Worm (Caenorhabditis elegans) whole organism, young adult: Measurements from ENCODE around the gene B0244.15.

Source experiments
- D2030.7 ChIP-seq: fragments of 200-800 bp; sonication (Bioruptor generic); IDR thresholded peaks from 2 replicates; pipeline ENCODE4 v1.3.6; 2022; ENCODE audit warnings: missing genetic modification reagents, missing genetic modification characterization, missing compliant biosample characterization
- F10E7.11 ChIP-seq: sonication (generic microtip); optimal IDR thresholded peaks from 2 replicates; lab custom pipeline; 2017; ENCODE audit warnings: mild to moderate bottlenecking, missing genetic modification characterization, moderate library complexity, missing compliant biosample characterization
- F22D6.2 ChIP-seq: sonication (generic microtip); optimal IDR thresholded peaks from 2 replicates; lab custom pipeline; 2016; ENCODE audit warnings: mild to moderate bottlenecking, missing genetic modification characterization, missing compliant biosample characterization
- F33H1.4 ChIP-seq: fragments of 200-800 bp; sonication (Bioruptor generic); IDR thresholded peaks from 2 replicates; pipeline ENCODE4 v1.3.6; 2022; ENCODE audit warnings: missing genetic modification reagents, missing genetic modification characterization, missing compliant biosample characterization
- F37B4.10 ChIP-seq: fragments of 200-800 bp; sonication (Bioruptor generic); IDR thresholded peaks from 2 replicates; pipeline ENCODE4 v1.3.6; 2022; ENCODE audit warnings: missing genetic modification characterization, missing compliant biosample characterization
- F39B2.1 ChIP-seq: fragments of 200-800 bp; sonication (Bioruptor generic); IDR thresholded peaks from 2 replicates; pipeline ENCODE4 v1.3.6; 2022; ENCODE audit warnings: missing genetic modification reagents, missing genetic modification characterization, missing compliant biosample characterization
- F52B5.7 ChIP-seq: sonication (generic microtip); optimal IDR thresholded peaks from 2 replicates; lab custom pipeline; 2016; ENCODE audit warnings: mild to moderate bottlenecking, missing genetic modification characterization, missing compliant biosample characterization
- Y53F4B.3 ChIP-seq: fragments of 200-800 bp; sonication (Bioruptor generic); IDR thresholded peaks from 2 replicates; pipeline ENCODE4 v1.3.6; 2022; ENCODE audit warnings: missing genetic modification reagents, missing genetic modification characterization, missing compliant biosample characterization
- Y53G8AR.9 ChIP-seq: fragments of 200-800 bp; sonication (Bioruptor generic); conservative IDR thresholded peaks from 2 replicates; pipeline ENCODE4 v1.3.6; 2022; ENCODE audit warnings: missing genetic modification reagents, missing genetic modification characterization, missing compliant biosample characterization
- ama-1 ChIP-seq, 3 experiments: fragments of 150-350 bp in 1 of 3; sonication (generic microtip) in 2 of 3; optimal IDR thresholded peaks; 2 replicates each; lab custom pipeline; 2014 to 2018; ENCODE audit warnings: missing biosample characterization in 2 of 3, missing genetic modification characterization in 2 of 3, missing genetic modification reagents in 2 of 3
- atf-7 ChIP-seq: sonication (generic microtip); optimal IDR thresholded peaks from 2 replicates; lab custom pipeline; 2017; ENCODE audit warnings: mild to moderate bottlenecking, missing genetic modification characterization, missing compliant biosample characterization
- attf-3 ChIP-seq: fragments of 200-800 bp; sonication (Bioruptor generic); conservative IDR thresholded peaks from 2 replicates; pipeline ENCODE4 v1.3.6; 2022; ENCODE audit warnings: missing genetic modification reagents, missing genetic modification characterization, missing compliant biosample characterization
- bed-2 ChIP-seq: fragments of 200-800 bp; sonication (Bioruptor generic); IDR thresholded peaks from 2 replicates; pipeline ENCODE4 v1.3.6; 2022; ENCODE audit warnings: missing genetic modification reagents, missing genetic modification characterization, missing compliant biosample characterization
- cebp-1 ChIP-seq, 2 experiments: fragments of 200-800 bp in 1 of 2; sonication (Bioruptor generic) in 1 of 2; sonication (generic microtip) in 1 of 2; IDR thresholded peaks in 1 of 2; optimal IDR thresholded peaks in 1 of 2; 2 replicates each; pipeline versions ENCODE4 v1.3.6 to Lab custom; 2017 to 2022; ENCODE audit warnings: missing compliant biosample characterization in 2 of 2, missing genetic modification characterization in 2 of 2, mild to moderate bottlenecking in 1 of 2, missing genetic modification reagents in 1 of 2, moderate library complexity in 1 of 2
- ceh-100 ChIP-seq: fragments of 200-800 bp; sonication (Bioruptor generic); IDR thresholded peaks from 2 replicates; pipeline ENCODE4 v1.3.6; 2022; ENCODE audit warnings: missing genetic modification reagents, missing genetic modification characterization, missing compliant biosample characterization
- ceh-27 ChIP-seq: fragments of 200-800 bp; sonication (Bioruptor generic); optimal IDR thresholded peaks from 2 replicates; lab custom pipeline; 2018; ENCODE audit warnings: mild to moderate bottlenecking, missing genetic modification characterization, moderate library complexity, missing compliant biosample characterization
- ceh-91 ChIP-seq: fragments of 200-800 bp; sonication (Bioruptor generic); IDR thresholded peaks from 2 replicates; pipeline ENCODE4 v1.3.6; 2022; ENCODE audit warnings: missing genetic modification reagents, missing genetic modification characterization, missing compliant biosample characterization
- dpl-1 ChIP-seq: fragments of 150-350 bp; optimal IDR thresholded peaks from 2 replicates; lab custom pipeline; 2014; ENCODE audit warnings: missing biosample characterization, missing genetic modification reagents, missing genetic modification characterization
- egl-44 ChIP-seq: fragments of 200-800 bp; sonication (Bioruptor generic); IDR thresholded peaks from 2 replicates; pipeline ENCODE4 v1.3.6; 2022; ENCODE audit warnings: missing genetic modification reagents, missing genetic modification characterization, missing compliant biosample characterization
- gei-17 ChIP-seq: fragments of 200-800 bp; sonication (Bioruptor generic); optimal IDR thresholded peaks from 2 replicates; lab custom pipeline; 2018; ENCODE audit warnings: mild to moderate bottlenecking, missing genetic modification characterization, missing compliant biosample characterization
- hlh-26 ChIP-seq: fragments of 200-800 bp; sonication (Bioruptor generic); conservative IDR thresholded peaks from 2 replicates; pipeline ENCODE4 v1.3.6; 2022; ENCODE audit warnings: missing genetic modification reagents, missing genetic modification characterization, missing compliant biosample characterization
- hrde-1 ChIP-seq: sonication (generic microtip); optimal IDR thresholded peaks from 2 replicates; lab custom pipeline; 2016; ENCODE audit warnings: missing genetic modification characterization, mild to moderate bottlenecking, missing compliant biosample characterization, moderate library complexity, missing genotype, missing genetic modification reagents, borderline replicate concordance
- lag-1 ChIP-seq: fragments of 200-800 bp; sonication (Bioruptor generic); IDR thresholded peaks from 2 replicates; pipeline ENCODE4 v1.3.6; 2022; ENCODE audit warnings: missing genetic modification reagents, missing genetic modification characterization, missing compliant biosample characterization
- lin-54 ChIP-seq: fragments of 200-800 bp; sonication (Bioruptor generic); optimal IDR thresholded peaks from 2 replicates; lab custom pipeline; 2018; ENCODE audit warnings: mild to moderate bottlenecking, missing genetic modification characterization, missing compliant biosample characterization
- lsl-1 ChIP-seq: fragments of 200-800 bp; sonication (Bioruptor generic); optimal IDR thresholded peaks from 2 replicates; lab custom pipeline; 2018; ENCODE audit warnings: mild to moderate bottlenecking, missing genetic modification characterization, moderate library complexity, missing compliant biosample characterization
- madf-6 ChIP-seq: fragments of 200-800 bp; sonication (Bioruptor generic); IDR thresholded peaks from 2 replicates; pipeline ENCODE4 v1.3.6; 2022; ENCODE audit warnings: missing genetic modification reagents, missing genetic modification characterization, missing compliant biosample characterization
- madf-8 ChIP-seq: fragments of 200-800 bp; sonication (Bioruptor generic); conservative IDR thresholded peaks from 2 replicates; pipeline ENCODE4 v1.3.6; 2022; ENCODE audit warnings: missing genetic modification reagents, missing genetic modification characterization, missing compliant biosample characterization
- mcd-1 ChIP-seq: fragments of 200-800 bp; sonication (Bioruptor generic); IDR thresholded peaks from 2 replicates; pipeline ENCODE4 v1.3.6; 2022; ENCODE audit warnings: missing genetic modification reagents, missing genetic modification characterization, missing compliant biosample characterization
- rcor-1 ChIP-seq: fragments of 200-800 bp; sonication (Bioruptor generic); IDR thresholded peaks from 2 replicates; pipeline ENCODE4 v1.3.6; 2022; ENCODE audit warnings: missing genetic modification reagents, missing genetic modification characterization, missing compliant biosample characterization
- rec-8 ChIP-seq, 2 experiments: sonication (generic microtip); optimal IDR thresholded peaks; 2 replicates each; lab custom pipeline; 2016; ENCODE audit warnings: mild to moderate bottlenecking in 2 of 2, missing genetic modification characterization in 2 of 2, missing genetic modification reagents in 2 of 2, missing genotype in 2 of 2, missing biosample characterization in 1 of 2, missing compliant biosample characterization in 1 of 2, moderate library complexity in 1 of 2
- rpc-1 ChIP-seq, 2 experiments: fragments of 150-350 bp in 1 of 2; sonication (generic microtip) in 1 of 2; optimal IDR thresholded peaks; 2 replicates each; lab custom pipeline; 2014 to 2018; ENCODE audit warnings: missing biosample characterization in 1 of 2, missing genetic modification characterization in 1 of 2, missing genetic modification reagents in 1 of 2, missing genotype in 1 of 2
- snpc-1.3 ChIP-seq: sonication (generic microtip); optimal IDR thresholded peaks from 2 replicates; lab custom pipeline; 2017; ENCODE audit warnings: missing genetic modification characterization, mild to moderate bottlenecking, missing compliant biosample characterization, antibody characterized with exemption, moderate library complexity, missing genotype, missing genetic modification reagents; ENCODE audit not compliant: insufficient read depth
- snpc-4 ChIP-seq, 5 experiments: fragments of 150-350 bp in 1 of 5; sonication (generic microtip) in 4 of 5; optimal IDR thresholded peaks; 2 replicates each; lab custom pipeline; 2014 to 2018; ENCODE audit warnings: missing genetic modification characterization in 5 of 5, missing biosample characterization in 3 of 5, antibody characterized with exemption in 2 of 5, mild to moderate bottlenecking in 2 of 5, missing compliant biosample characterization in 2 of 5, missing genotype in 2 of 5, moderate library complexity in 2 of 5, missing genetic modification reagents in 1 of 5
- tbp1 ChIP-seq: fragments of 200-800 bp; sonication (Bioruptor generic); optimal IDR thresholded peaks from 2 replicates; lab custom pipeline; 2018; ENCODE audit warnings: mild to moderate bottlenecking, missing genetic modification characterization, missing compliant biosample characterization
- tlf-1 ChIP-seq: fragments of 200-800 bp; sonication (Bioruptor generic); optimal IDR thresholded peaks from 2 replicates; lab custom pipeline; 2018; ENCODE audit warnings: mild to moderate bottlenecking, missing genetic modification characterization, missing compliant biosample characterization
- xnd-1 ChIP-seq: sonication (generic microtip); optimal IDR thresholded peaks from 2 replicates; lab custom pipeline; 2016; ENCODE audit warnings: missing genotype, missing genetic modification reagents, missing genetic modification characterization, missing compliant biosample characterization
- ztf-18 ChIP-seq: sonication (generic microtip); optimal IDR thresholded peaks from 2 replicates; lab custom pipeline; 2016; ENCODE audit warnings: missing genotype, mild to moderate bottlenecking, missing genetic modification characterization, missing compliant biosample characterization
- ztf-25 ChIP-seq: fragments of 200-800 bp; sonication (Bioruptor generic); IDR thresholded peaks from 2 replicates; pipeline ENCODE4 v1.3.6; 2022; ENCODE audit warnings: missing genetic modification reagents, missing genetic modification characterization, missing compliant biosample characterization

B0244.15 gene

DNA sequence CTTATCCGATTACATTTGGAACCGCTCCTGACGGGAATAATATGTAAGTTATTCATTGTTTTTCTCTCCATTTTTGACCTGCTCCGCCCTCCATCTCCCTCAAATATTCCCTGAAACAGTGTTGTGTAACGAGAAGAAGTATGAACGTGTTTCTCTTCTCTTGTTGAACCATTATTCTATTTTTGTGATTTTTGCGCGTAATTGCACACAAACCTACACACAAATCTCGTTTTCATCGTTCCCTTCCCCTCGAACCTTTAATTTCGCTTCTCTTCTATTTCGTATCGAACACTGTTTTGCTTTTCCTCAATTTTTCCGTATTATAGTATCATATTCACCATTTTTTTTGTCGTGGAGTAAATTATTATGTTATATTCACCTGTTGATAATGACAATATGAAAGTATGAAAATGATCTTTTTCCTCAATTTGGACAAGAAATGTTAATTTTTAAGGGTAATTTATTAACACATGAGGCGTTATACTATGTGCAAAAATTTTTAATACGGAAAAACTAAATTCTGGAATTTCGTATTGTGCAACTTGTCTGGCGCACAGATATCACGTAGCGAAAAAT lies 25.9 kb upstream of the B0244.15 start (continued):
- no peak for TF ChIP-seq rcor-1
- no peak for TF ChIP-seq ztf-25 (GFP tag; lab: Robert Waterston, UW)
- peak; percentile 22 for TF ChIP-seq hrde-1 (tag; lab: Kevin White, UChicago)
- peak; percentile 0 for TF ChIP-seq ama-1 (optimal IDR thresholded peaks at IDR 0.05; lab: Kevin White, UChicago)
- TF ChIP-seq ama-1 (GFP tag; optimal IDR thresholded peaks at IDR 0.05; lab: Kevin White, UChicago): no peak
- no peak for TF ChIP-seq lag-1
- no peak for TF ChIP-seq F37B4.10 (GFP tag; lab: Robert Waterston, UW)
- TF ChIP-seq mcd-1 (GFP tag; lab: Robert Waterston, UW): 0 out of 2 replicates have a peak, but pooled peaks have one; percentile 5
- TF ChIP-seq, all 124 proteins: peak for 7

DNA sequence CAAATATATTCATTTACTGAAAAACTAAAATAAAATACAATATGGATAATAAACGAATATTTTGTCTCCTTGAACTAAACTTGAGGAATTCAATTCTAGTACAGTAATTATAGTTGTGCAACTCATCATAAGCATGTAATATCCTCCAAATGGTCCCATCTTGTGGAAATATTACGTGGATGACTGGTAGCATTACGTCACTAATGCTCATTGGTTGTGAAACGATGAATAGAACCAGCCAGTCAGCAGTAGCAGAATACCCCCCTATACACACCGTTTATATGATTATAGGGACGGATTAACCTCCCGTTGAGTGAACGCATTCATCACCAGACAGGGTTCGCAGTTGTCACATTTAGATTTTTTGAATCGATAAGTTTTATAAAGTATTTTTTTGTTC lies 24.8 kb upstream of the B0244.15 start:
- TF ChIP-seq xnd-1 (tag; lab: Kevin White, UChicago) (no peak), ceh-100 (GFP tag; lab: Robert Waterston, UW) (no peak), attf-3 (no peak), rec-8 (tag; optimal IDR thresholded peaks at IDR 0.05; lab: Kevin White, UChicago) (no peak), F22D6.2 (tag; lab: Kevin White, UChicago) (no peak), ceh-91 (GFP tag; lab: Robert Waterston, UW) (no peak), atf-7 (tag; lab: Kevin White, UChicago) (no peak), rpc-1 (optimal IDR thresholded peaks at IDR 0.05; lab: Kevin White, UChicago) (no peak), rpc-1 (tag; optimal IDR thresholded peaks at IDR 0.05; lab: Kevin White, UChicago) (no peak), lin-54 (GFP tag; lab: Kevin White, UChicago) (no peak), hrde-1 (tag; lab: Kevin White, UChicago) (no peak), gei-17 (GFP tag; lab: Kevin White, UChicago) (no peak), rcor-1 (no peak), mcd-1 (GFP tag; lab: Robert Waterston, UW) (no peak), F52B5.7 (tag; lab: Kevin White, UChicago) (no peak), snpc-4 (GFP tag; optimal IDR thresholded peaks at IDR 0.05; lab: Kevin White, UChicago) (no peak), snpc-4 (tag; optimal IDR thresholded peaks at IDR 0.05; lab: Kevin White, UChicago) (no peak), cebp-1 (GFP tag; IDR thresholded peaks at IDR 0.05; lab: Robert Waterston, UW) (no peak), cebp-1 (tag; optimal IDR thresholded peaks at IDR 0.05; lab: Kevin White, UChicago) (no peak), madf-8 (GFP tag; lab: Robert Waterston, UW) (no peak)

DNA sequence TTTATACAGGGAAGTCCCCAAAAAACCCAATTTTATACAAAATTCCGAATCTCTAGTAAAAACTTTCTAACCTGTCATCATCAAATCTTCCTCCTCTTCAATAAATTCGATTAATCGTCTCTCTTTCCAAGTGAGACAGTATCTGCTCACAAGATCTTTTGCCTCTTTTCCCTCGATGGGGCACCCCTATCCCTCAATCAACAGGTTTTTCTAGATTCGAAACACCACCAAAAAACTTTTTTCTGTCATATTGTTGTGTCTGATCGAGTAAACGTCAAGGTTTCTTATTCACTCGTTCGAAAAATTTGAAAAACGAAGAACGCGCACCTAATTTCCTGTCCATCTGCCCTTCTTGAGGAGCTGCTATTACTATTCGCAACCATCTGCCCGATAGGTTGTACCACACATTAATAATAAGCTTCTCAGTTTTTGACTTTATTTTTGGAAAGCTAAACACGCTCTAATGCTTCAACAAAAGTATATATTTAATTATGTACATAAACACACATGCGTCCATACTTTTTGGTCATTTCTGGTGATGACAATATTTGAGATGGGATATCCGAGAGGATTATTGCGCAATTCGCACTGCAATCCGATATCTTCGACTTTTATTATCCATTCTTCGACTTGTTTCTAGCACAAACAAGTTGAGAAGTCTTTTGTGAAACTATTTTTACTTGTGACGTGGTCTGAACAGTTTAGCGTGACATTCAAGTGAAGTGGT lies 23.9 kb upstream of the B0244.15 start:
- TF ChIP-seq ztf-25 (GFP tag; lab: Robert Waterston, UW) (no peak), hlh-26 (no peak), F10E7.11 (no peak), Y53F4B.3 (GFP tag; lab: Robert Waterston, UW) (no peak), Y53G8AR.9 (GFP tag; lab: Robert Waterston, UW) (no peak), ceh-27 (GFP tag; lab: Kevin White, UChicago) (no peak)

DNA sequence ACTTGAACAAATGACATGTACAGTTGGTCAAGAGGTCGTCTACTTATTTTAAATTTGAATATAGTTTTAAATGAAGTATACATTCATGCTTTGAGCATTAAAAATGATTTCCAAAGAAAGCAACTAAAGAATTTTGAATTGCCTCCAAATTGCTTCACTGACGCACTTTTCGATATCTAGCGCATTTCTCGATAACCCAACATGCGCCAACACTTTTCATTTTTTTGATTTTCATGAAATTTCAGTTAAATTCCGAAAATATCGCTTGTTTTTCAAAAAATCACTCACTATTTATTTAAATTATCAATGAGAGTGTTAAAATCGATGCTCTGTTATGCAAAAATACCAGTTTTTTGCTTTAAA lies 23.4 kb upstream of the B0244.15 start:
- TF ChIP-seq F33H1.4 (peak; percentile 79), rcor-1 (peak; percentile 42; the same call in 1 of the 2 replicates), madf-6 (GFP tag; lab: Robert Waterston, UW) (peak; percentile 87), gei-17 (GFP tag; lab: Kevin White, UChicago) (no peak), F39B2.1 (no peak), snpc-1.3 (tag; lab: Kevin White, UChicago) (peak; percentile 40), lin-54 (GFP tag; lab: Kevin White, UChicago) (peak; percentile 98), ztf-18 (tag; lab: Kevin White, UChicago) (peak; percentile 94), tlf-1 (peak; percentile 64), dpl-1 (peak; percentile 78), ceh-91 (GFP tag; lab: Robert Waterston, UW) (peak; percentile 39; the same call in 1 of the 2 replicates), tbp1 (GFP tag; lab: Kevin White, UChicago) (peak; percentile 29), xnd-1 (tag; lab: Kevin White, UChicago) (peak; percentile 76), egl-44 (GFP tag; lab: Robert Waterston, UW) (no peak), lsl-1 (GFP tag; lab: Kevin White, UChicago) (peak; percentile 68), D2030.7 (GFP tag; lab: Robert Waterston, UW) (peak; percentile 49; the same call in 1 of the 2 replicates), bed-2 (GFP tag; lab: Robert Waterston, UW) (no peak)
